Fruit fly (Drosophila melanogaster) whole organism, embryonic: ENCODE measurements around the gene mld.

Experiments
- Aef1 ChIP-seq: fragments of 200-800 bp; sonication (Bioruptor generic); IDR thresholded peaks from 3 replicates; pipeline ENCODE4 v1.3.6; 2022; ENCODE audit warnings: missing biosample characterization, missing genetic modification characterization
- Atf6 ChIP-seq: fragments of 200-800 bp; sonication (Bioruptor generic); IDR thresholded peaks from 2 replicates; pipeline ENCODE4 v1.3.6; 2022; ENCODE audit warnings: missing biosample characterization, missing genetic modification characterization
- B-H2 ChIP-seq: fragments of 200-800 bp; sonication (Bioruptor generic); optimal IDR thresholded peaks from 2 replicates; lab custom pipeline; 2018; ENCODE audit warnings: missing biosample characterization, mild to moderate bottlenecking, missing genetic modification characterization
- CG10267 ChIP-seq: fragments of 200-800 bp; sonication (Bioruptor generic); optimal IDR thresholded peaks from 2 replicates; lab custom pipeline; 2018; ENCODE audit warnings: missing biosample characterization, mild to moderate bottlenecking, missing genetic modification characterization, moderate library complexity
- CG10462 ChIP-seq: fragments of 200-800 bp; sonication (Bioruptor generic); optimal IDR thresholded peaks from 2 replicates; lab custom pipeline; 2016; ENCODE audit warnings: missing biosample characterization, missing genetic modification characterization
- CG12104 ChIP-seq: fragments of 200-800 bp; sonication (Bioruptor generic); optimal IDR thresholded peaks from 3 replicates; lab custom pipeline; 2016; ENCODE audit warnings: missing biosample characterization, missing genetic modification characterization
- CG12236 ChIP-seq: fragments of 200-800 bp; sonication (Bioruptor generic); optimal IDR thresholded peaks from 2 replicates; lab custom pipeline; 2016; ENCODE audit warnings: missing biosample characterization, missing genetic modification characterization
- CG14710 ChIP-seq: fragments of 200-800 bp; sonication (Bioruptor generic); optimal IDR thresholded peaks from 3 replicates; lab custom pipeline; 2019; ENCODE audit warnings: missing biosample characterization, mild to moderate bottlenecking, missing genetic modification characterization, moderate library complexity
- CG14965 ChIP-seq: fragments of 200-800 bp; sonication (Bioruptor generic); optimal IDR thresholded peaks from 2 replicates; lab custom pipeline; 2016; ENCODE audit warnings: missing biosample characterization, missing genetic modification characterization, borderline replicate concordance
- CG1647 ChIP-seq: fragments of 200-800 bp; sonication (Bioruptor generic); optimal IDR thresholded peaks from 3 replicates; lab custom pipeline; 2016; ENCODE audit warnings: missing biosample characterization, missing genetic modification characterization
- CG16863 ChIP-seq: fragments of 200-800 bp; sonication (Bioruptor generic); optimal IDR thresholded peaks from 3 replicates; lab custom pipeline; 2016; ENCODE audit warnings: missing biosample characterization, missing genetic modification characterization
- CG17186 ChIP-seq: fragments of 200-800 bp; sonication (Bioruptor generic); optimal IDR thresholded peaks from 3 replicates; lab custom pipeline; 2017; ENCODE audit warnings: missing biosample characterization, missing genetic modification reagents, missing genetic modification characterization
- CG1832 ChIP-seq: fragments of 200-800 bp; sonication (Bioruptor generic); optimal IDR thresholded peaks from 2 replicates; lab custom pipeline; 2017; ENCODE audit warnings: missing biosample characterization, mild to moderate bottlenecking, missing genetic modification characterization, inconsistent platforms
- CG2199 ChIP-seq: fragments of 200-800 bp; sonication (Bioruptor generic); IDR thresholded peaks from 3 replicates; pipeline ENCODE4 v1.3.6; 2022; ENCODE audit warnings: missing biosample characterization, missing genetic modification characterization
- CG31365 ChIP-seq: fragments of 200-800 bp; sonication (Bioruptor generic); optimal IDR thresholded peaks from 2 replicates; lab custom pipeline; 2018; ENCODE audit warnings: missing biosample characterization, mild to moderate bottlenecking, missing genetic modification characterization
- CG34422 ChIP-seq: fragments of 200-800 bp; sonication (Bioruptor generic); IDR thresholded peaks from 3 replicates; pipeline ENCODE4 v1.3.6; 2022; ENCODE audit warnings: missing biosample characterization, missing genetic modification characterization
- CG4854 ChIP-seq: fragments of 200-800 bp; sonication (Bioruptor generic); optimal IDR thresholded peaks from 2 replicates; lab custom pipeline; 2016; ENCODE audit warnings: missing biosample characterization, missing genetic modification characterization, inconsistent platforms
- CG5245 ChIP-seq: fragments of 200-800 bp; sonication (Bioruptor generic); optimal IDR thresholded peaks from 3 replicates; lab custom pipeline; 2016; ENCODE audit warnings: missing biosample characterization, missing genetic modification characterization
- CG6254 ChIP-seq: fragments of 200-800 bp; sonication (Bioruptor generic); optimal IDR thresholded peaks from 3 replicates; lab custom pipeline; 2017; ENCODE audit warnings: mild to moderate bottlenecking, missing biosample characterization, missing genetic modification reagents, missing genetic modification characterization
- CoRest ChIP-seq: fragments of 200-800 bp; sonication (Bioruptor generic); optimal IDR thresholded peaks from 3 replicates; lab custom pipeline; 2018; ENCODE audit warnings: missing biosample characterization, mild to moderate bottlenecking, missing genetic modification characterization, moderate library complexity
- Dad ChIP-seq: fragments of 200-800 bp; sonication (Bioruptor generic); optimal IDR thresholded peaks from 3 replicates; lab custom pipeline; 2016; ENCODE audit warnings: missing biosample characterization, missing genetic modification characterization
- ERR ChIP-seq: fragments of 200-800 bp; sonication (Bioruptor generic); optimal IDR thresholded peaks from 2 replicates; lab custom pipeline; 2016; ENCODE audit warnings: missing biosample characterization, missing genetic modification characterization
- Gug ChIP-seq: fragments of 200-800 bp; sonication (Bioruptor generic); IDR thresholded peaks from 4 replicates; pipeline ENCODE4 v1.3.6; 2022; ENCODE audit warnings: missing biosample characterization, missing genetic modification characterization
- HmgZ ChIP-seq: fragments of 200-800 bp; sonication (Bioruptor generic); optimal IDR thresholded peaks from 2 replicates; lab custom pipeline; 2018; ENCODE audit warnings: missing biosample characterization, mild to moderate bottlenecking, missing genetic modification characterization
- Hmr ChIP-seq: fragments of 200-800 bp; sonication (Bioruptor generic); optimal IDR thresholded peaks from 3 replicates; lab custom pipeline; 2017; ENCODE audit warnings: mild to moderate bottlenecking, missing biosample characterization, missing genetic modification reagents, missing genetic modification characterization
- Mes4 ChIP-seq: fragments of 200-800 bp; sonication (Bioruptor generic); optimal IDR thresholded peaks from 2 replicates; lab custom pipeline; 2016; ENCODE audit warnings: missing biosample characterization, missing genetic modification characterization
- Poxn ChIP-seq: fragments of 200-800 bp; sonication (Bioruptor generic); IDR thresholded peaks from 2 replicates; pipeline ENCODE4 v1.3.6; 2022; ENCODE audit warnings: missing biosample characterization, missing genetic modification characterization
- Ptx1 ChIP-seq: fragments of 200-800 bp; sonication (Bioruptor generic); IDR thresholded peaks from 2 replicates; pipeline ENCODE4 v1.3.6; 2022; ENCODE audit warnings: missing biosample characterization, missing genetic modification characterization
- Rfx ChIP-seq: fragments of 200-800 bp; sonication (Bioruptor generic); IDR thresholded peaks from 2 replicates; pipeline ENCODE4 v1.3.6; 2022; ENCODE audit warnings: missing biosample characterization, missing genetic modification characterization
- Rx ChIP-seq: fragments of 200-800 bp; sonication (Bioruptor generic); IDR thresholded peaks from 2 replicates; pipeline ENCODE4 v1.3.6; 2022; ENCODE audit warnings: missing biosample characterization, missing genetic modification characterization
- Sox100B ChIP-seq: fragments of 200-800 bp; sonication (Bioruptor generic); optimal IDR thresholded peaks from 3 replicates; lab custom pipeline; 2018; ENCODE audit warnings: missing biosample characterization, mild to moderate bottlenecking, missing genetic modification characterization
- Trl ChIP-seq, 3 experiments: fragments of >200 bp in 2 of 3; fragments of 200-800 bp in 1 of 3; sonication (Bioruptor generic) in 1 of 3; optimal IDR thresholded peaks; 2 replicates in 1 of 3; 3 replicates in 2 of 3; lab custom pipeline; 2016 to 2017; ENCODE audit warnings: missing biosample characterization in 1 of 3, missing genetic modification characterization in 1 of 3
- Vsx1 ChIP-seq: fragments of 200-800 bp; sonication (Bioruptor generic); optimal IDR thresholded peaks from 2 replicates; lab custom pipeline; 2017; ENCODE audit warnings: missing biosample characterization, mild to moderate bottlenecking, missing genetic modification characterization, missing genetic modification reagents
- Xbp1 ChIP-seq: fragments of 200-800 bp; sonication (Bioruptor generic); optimal IDR thresholded peaks from 3 replicates; lab custom pipeline; 2016; ENCODE audit warnings: missing biosample characterization, mild to moderate bottlenecking, missing genetic modification characterization
- ab ChIP-seq: fragments of 200-800 bp; sonication (Bioruptor generic); optimal IDR thresholded peaks from 2 replicates; lab custom pipeline; 2016; ENCODE audit warnings: missing biosample characterization, missing genetic modification characterization
- caup ChIP-seq: fragments of 200-800 bp; sonication (Bioruptor generic); optimal IDR thresholded peaks from 3 replicates; lab custom pipeline; 2017; ENCODE audit warnings: missing biosample characterization, mild to moderate bottlenecking, missing genetic modification characterization, moderate library complexity; ENCODE audit not compliant: severe bottlenecking
- crp ChIP-seq, 2 experiments: fragments of 200-800 bp; sonication (Bioruptor generic); optimal IDR thresholded peaks; 2 replicates in 1 of 2; 3 replicates in 1 of 2; lab custom pipeline; 2017; ENCODE audit warnings: missing biosample characterization in 2 of 2, missing genetic modification characterization in 2 of 2, mild to moderate bottlenecking in 1 of 2, moderate library complexity in 1 of 2
- en ChIP-seq: fragments of 200-800 bp; sonication (Bioruptor generic); optimal IDR thresholded peaks from 2 replicates; lab custom pipeline; 2016; ENCODE audit warnings: missing biosample characterization, missing genetic modification characterization
- gcm ChIP-seq: fragments of 200-800 bp; sonication (Bioruptor generic); optimal IDR thresholded peaks from 2 replicates; lab custom pipeline; 2019; ENCODE audit warnings: missing biosample characterization, mild to moderate bottlenecking, missing genetic modification characterization, moderate library complexity
- gt ChIP-seq: fragments of 200-800 bp; sonication (Bioruptor generic); IDR thresholded peaks from 2 replicates; pipeline ENCODE4 v1.3.6; 2022; ENCODE audit warnings: missing biosample characterization, missing genetic modification characterization
- hbn ChIP-seq: fragments of 200-800 bp; sonication (Bioruptor generic); IDR thresholded peaks from 2 replicates; pipeline ENCODE4 v1.3.6; 2022; ENCODE audit warnings: missing biosample characterization, missing genetic modification characterization; ENCODE audit not compliant: partially characterized antibody
- kah ChIP-seq: fragments of 200-800 bp; sonication (Bioruptor generic); optimal IDR thresholded peaks from 2 replicates; lab custom pipeline; 2018; ENCODE audit warnings: missing biosample characterization, mild to moderate bottlenecking, missing genetic modification characterization
- kni ChIP-seq: fragments of 200-800 bp; sonication (Bioruptor generic); optimal IDR thresholded peaks from 3 replicates; lab custom pipeline; 2017; ENCODE audit warnings: mild to moderate bottlenecking, missing biosample characterization, missing genetic modification reagents, missing genetic modification characterization
- maf-S ChIP-seq: fragments of 200-800 bp; sonication (Bioruptor generic); optimal IDR thresholded peaks from 2 replicates; lab custom pipeline; 2016; ENCODE audit warnings: missing biosample characterization, missing genetic modification characterization
- nerfin-1 ChIP-seq: fragments of 200-800 bp; sonication (Bioruptor generic); optimal IDR thresholded peaks from 3 replicates; lab custom pipeline; 2019; ENCODE audit warnings: missing biosample characterization, mild to moderate bottlenecking, missing genetic modification characterization, moderate library complexity
- nom ChIP-seq: fragments of 200-800 bp; sonication (Bioruptor generic); optimal IDR thresholded peaks from 2 replicates; lab custom pipeline; 2017; ENCODE audit warnings: missing biosample characterization, missing genetic modification characterization, mild to moderate bottlenecking, moderate library complexity, missing genetic modification reagents
- slp2 ChIP-seq: fragments of 200-800 bp; sonication (Bioruptor generic); optimal IDR thresholded peaks from 2 replicates; lab custom pipeline; 2016; ENCODE audit warnings: missing biosample characterization, missing genetic modification characterization
- sob ChIP-seq: fragments of 200-800 bp; sonication (Bioruptor generic); IDR thresholded peaks from 2 replicates; pipeline ENCODE4 v1.3.6; 2022; ENCODE audit warnings: missing biosample characterization, missing genetic modification characterization
- tap ChIP-seq: fragments of 200-800 bp; optimal IDR thresholded peaks from 3 replicates; lab custom pipeline; 2019; ENCODE audit warnings: missing biosample characterization, mild to moderate bottlenecking, missing genetic modification characterization, moderate library complexity
- trem ChIP-seq: fragments of 200-800 bp; optimal IDR thresholded peaks from 3 replicates; lab custom pipeline; 2019; ENCODE audit warnings: missing biosample characterization, mild to moderate bottlenecking, missing genetic modification characterization, moderate library complexity

mld gene

dm6 chr3R:24557020-24557465 lies 28.4 kb upstream of the mld start (continued):
- TF ChIP-seq slp2 (GFP tag; lab: Kevin White, UChicago), result no peak
- peak; percentile 85; the same call in 2 of the 3 replicates for TF ChIP-seq CG34422 (GFP tag; lab: Robert Waterston, UW)
- no peak for TF ChIP-seq CG14965
- peak; percentile 61 for TF ChIP-seq Aef1
- TF ChIP-seq CG12236 (GFP tag; lab: Kevin White, UChicago), result peak; percentile 4
- TF ChIP-seq caup (GFP tag; lab: Kevin White, UChicago), result peak; percentile 59
- peak; percentile 99 for TF ChIP-seq CG2199 (GFP tag; lab: Robert Waterston, UW)
- peak; percentile 81 for TF ChIP-seq HmgZ (tag; lab: Kevin White, UChicago)
- no peak for TF ChIP-seq CG10462
- peak; percentile 50 for TF ChIP-seq ERR (GFP tag; lab: Kevin White, UChicago)
- peak; percentile 60 for TF ChIP-seq Mes4
- TF ChIP-seq gt (GFP tag; lab: Robert Waterston, UW), result no peak; the same call in 1 of the 2 replicates
- TF ChIP-seq CG14710, result peak; percentile 5
- TF ChIP-seq CG10267 (tag; lab: Kevin White, UChicago), result peak; percentile 52
- peak; percentile 74 for TF ChIP-seq Ptx1
- TF ChIP-seq en (GFP tag; lab: Kevin White, UChicago), result no peak
- TF ChIP-seq Trl (optimal IDR thresholded peaks at IDR 0.05; lab: Kevin White, UChicago), result no peak
- peak; percentile 41 for TF ChIP-seq Trl (GFP tag; optimal IDR thresholded peaks at IDR 0.05; lab: Kevin White, UChicago)
- TF ChIP-seq tap, result no peak
- TF ChIP-seq nerfin-1 (tag; lab: Kevin White, UChicago), result peak; percentile 37
- no peak for TF ChIP-seq Vsx1
- no peak for TF ChIP-seq Hmr (GFP tag; lab: Kevin White, UChicago)
- peak; percentile 51; the same call in 1 of the 2 replicates for TF ChIP-seq Atf6 (GFP tag; lab: Robert Waterston, UW)
- peak; percentile 87 for TF ChIP-seq CG5245
- TF ChIP-seq CG17186, result no peak
- TF ChIP-seq kah (GFP tag; lab: Kevin White, UChicago), result no peak
- TF ChIP-seq Xbp1, result peak; percentile 86
- no peak for TF ChIP-seq crp (GFP tag; optimal IDR thresholded peaks at IDR 0.05; lab: Kevin White, UChicago)
- TF ChIP-seq Rfx (GFP tag; lab: Robert Waterston, UW), result peak; percentile 90; the same call in 1 of the 2 replicates
- peak; percentile 45 for TF ChIP-seq hbn
- TF ChIP-seq B-H2 (GFP tag; lab: Kevin White, UChicago), result peak; percentile 76
- TF ChIP-seq CG1647 (GFP tag; lab: Kevin White, UChicago), result peak; percentile 5
- TF ChIP-seq CG1832 (GFP tag; lab: Kevin White, UChicago), result no peak
- TF ChIP-seq Dad (GFP tag; lab: Kevin White, UChicago), result peak; percentile 61
- TF ChIP-seq CG16863 (GFP tag; lab: Kevin White, UChicago), result peak; percentile 61
- TF ChIP-seq ab (GFP tag; lab: Kevin White, UChicago), result peak; percentile 24
- TF ChIP-seq CG31365 (tag; lab: Kevin White, UChicago), result peak; percentile 59
- TF ChIP-seq Rx (GFP tag; lab: Robert Waterston, UW), result no peak
- TF ChIP-seq CG6254 (GFP tag; lab: Kevin White, UChicago), result no peak
- TF ChIP-seq gcm (GFP tag; lab: Kevin White, UChicago), result no peak
- TF ChIP-seq Poxn (GFP tag; lab: Robert Waterston, UW), result no peak
- peak; percentile 62 for TF ChIP-seq CG4854 (GFP tag; lab: Kevin White, UChicago)
- peak; percentile 17 for TF ChIP-seq trem (tag; lab: Kevin White, UChicago)
- TF ChIP-seq kni (GFP tag; lab: Kevin White, UChicago), result peak; percentile 6
- TF ChIP-seq maf-S (GFP tag; lab: Kevin White, UChicago), result peak; percentile 24
- peak; percentile 67 for TF ChIP-seq nom
- TF ChIP-seq sob (GFP tag; lab: Robert Waterston, UW), result peak; percentile 74
- TF ChIP-seq CoRest (tag; lab: Kevin White, UChicago), result no peak
- TF ChIP-seq CG12104 (GFP tag; lab: Kevin White, UChicago), result no peak
- no peak for TF ChIP-seq Sox100B (GFP tag; lab: Kevin White, UChicago)
- TF ChIP-seq Gug (GFP tag; lab: Robert Waterston, UW), result peak; percentile 73; the same call in 3 of the 4 replicates
